ENCODE assay signal across 1 fruit fly cellular context in the genomic region with DNA sequence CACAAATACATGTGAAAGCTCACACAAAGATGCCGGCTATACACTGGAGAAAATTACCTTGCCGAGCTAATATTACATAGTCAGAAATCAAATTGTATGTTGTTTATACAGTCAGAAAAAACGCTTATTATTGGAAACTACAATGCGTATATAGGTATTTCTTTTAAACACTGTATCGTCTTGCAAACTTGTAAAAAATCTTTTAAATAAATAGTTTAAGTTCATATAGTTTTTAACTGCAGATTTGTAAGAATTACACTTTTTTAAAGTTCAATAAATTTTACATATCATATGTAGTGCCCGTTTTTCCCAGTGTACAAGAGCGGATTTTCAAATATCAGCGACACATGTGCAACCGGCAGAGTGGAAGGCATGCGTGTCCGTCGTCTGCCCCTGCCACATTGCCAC.
A peak's percentile ranks its signal among the peaks of the same experiment; 100 is the strongest.
TF ChIP-seq lines count a peak whose summit lies in the region.

No protein-coding gene starts in this region.

TF ChIP-seq in whole organism, embryonic, 481 proteins besides CTCF, POLR2A, EP300 and RAD21 (continued from another document and continues in another):
- TF ChIP-seq CG33557 (GFP tag; optimal IDR thresholded peaks at IDR 0.05; lab: Kevin White, UChicago) (peak; percentile 5), CG17829 (tag; optimal IDR thresholded peaks at IDR 0.05; lab: Kevin White, UChicago) (peak; percentile 84), CG7556 (GFP tag; optimal IDR thresholded peaks at IDR 0.05; lab: Kevin White, UChicago) (peak; percentile 87), Dbx (GFP tag; IDR thresholded peaks at IDR 0.05; lab: Robert Waterston, UW) (peak; percentile 73), dmrt11E (tag; optimal IDR thresholded peaks at IDR 0.05; lab: Kevin White, UChicago) (peak; percentile 75), CG10267 (tag; optimal IDR thresholded peaks at IDR 0.05; lab: Kevin White, UChicago) (peak; percentile 72), NK7.1 (GFP tag; optimal IDR thresholded peaks at IDR 0.05; lab: Kevin White, UChicago) (peak; percentile 62), hkb (optimal IDR thresholded peaks at IDR 0.05; lab: Kevin White, UChicago) (no peak), hkb (GFP tag; IDR thresholded peaks at IDR 0.05; lab: Robert Waterston, UW) (peak; percentile 90), sens-2 (GFP tag; IDR thresholded peaks at IDR 0.05; lab: Robert Waterston, UW) (0 out of 2 replicates have a peak, but pooled peaks have one; percentile 39), Ravus (GFP tag; IDR thresholded peaks at IDR 0.05; lab: Robert Waterston, UW) (peak; percentile 48), CG10321 (GFP tag; IDR thresholded peaks at IDR 0.05; lab: Robert Waterston, UW) (no peak), ssp (GFP tag; IDR thresholded peaks at IDR 0.05; lab: Robert Waterston, UW) (peak; percentile 42; the same call in 1 of the 2 replicates), sob (GFP tag; IDR thresholded peaks at IDR 0.05; lab: Robert Waterston, UW) (peak; percentile 68), CG15073 (GFP tag; optimal IDR thresholded peaks at IDR 0.05; lab: Kevin White, UChicago) (no peak), dpn (GFP tag; optimal IDR thresholded peaks at IDR 0.05; lab: Kevin White, UChicago) (peak; percentile 81 to 83), CG9932 (GFP tag; IDR thresholded peaks at IDR 0.05; lab: Robert Waterston, UW) (peak; percentile 58; the same call in 1 of the 2 replicates), CG16813 (GFP tag; IDR thresholded peaks at IDR 0.05; lab: Robert Waterston, UW; ENCODE audit: partially characterized antibody) (no peak), mld (GFP tag; IDR thresholded peaks at IDR 0.05; lab: Robert Waterston, UW; ENCODE audit: partially characterized antibody) (no peak), exex (tag; optimal IDR thresholded peaks at IDR 0.05; lab: Kevin White, UChicago) (no peak), CG7928 (GFP tag; optimal IDR thresholded peaks at IDR 0.05; lab: Kevin White, UChicago) (peak; percentile 8), knrl (GFP tag; IDR thresholded peaks at IDR 0.05; lab: Robert Waterston, UW; ENCODE audit: partially characterized antibody) (no peak), CG14860 (GFP tag; IDR thresholded peaks at IDR 0.05; lab: Robert Waterston, UW; ENCODE audit: partially characterized antibody) (no peak), Lim3 (GFP tag; IDR thresholded peaks at IDR 0.05; lab: Robert Waterston, UW) (no peak), lola (GFP tag; optimal IDR thresholded peaks at IDR 0.05; lab: Kevin White, UChicago) (peak in 1 of 3 experiments; percentile 79), CG10543 (GFP tag; optimal IDR thresholded peaks at IDR 0.05; lab: Kevin White, UChicago) (no peak), scrt (GFP tag; optimal IDR thresholded peaks at IDR 0.05; lab: Kevin White, UChicago) (peak; percentile 53), Xrp1 (GFP tag; IDR thresholded peaks at IDR 0.05; lab: Robert Waterston, UW) (peak; percentile 83), CG2120 (GFP tag; optimal IDR thresholded peaks at IDR 0.05; lab: Kevin White, UChicago) (peak; percentile 74), CG11723 (GFP tag; optimal IDR thresholded peaks at IDR 0.05; lab: Kevin White, UChicago) (peak; percentile 58), HmgD (GFP tag; optimal IDR thresholded peaks at IDR 0.05; lab: Kevin White, UChicago) (no peak), row (GFP tag; IDR thresholded peaks at IDR 0.05; lab: Robert Waterston, UW) (peak; percentile 72), GATAe (GFP tag; conservative IDR thresholded peaks at IDR 0.05; lab: Robert Waterston, UW) (no peak), Stat92E (GFP tag; optimal IDR thresholded peaks at IDR 0.05; lab: Kevin White, UChicago) (peak in 1 of 3 experiments; percentile 5), CG2116 (GFP tag; optimal IDR thresholded peaks at IDR 0.05; lab: Kevin White, UChicago) (peak; percentile 46), CG32532 (GFP tag; IDR thresholded peaks at IDR 0.05; lab: Robert Waterston, UW) (peak; percentile 66; the same call in 1 of the 2 replicates), CG12769 (tag; optimal IDR thresholded peaks at IDR 0.05; lab: Kevin White, UChicago) (peak; percentile 63), Nf-YB (GFP tag; optimal IDR thresholded peaks at IDR 0.05; lab: Kevin White, UChicago) (peak; percentile 64), YL-1 (GFP tag; optimal IDR thresholded peaks at IDR 0.05; lab: Kevin White, UChicago) (peak; percentile 41), CG33213 (GFP tag; optimal IDR thresholded peaks at IDR 0.05; lab: Kevin White, UChicago) (peak; percentile 67), zfh1 (GFP tag; IDR thresholded peaks at IDR 0.05; lab: Robert Waterston, UW) (0 out of 3 replicates have a peak, but pooled peaks have one; percentile 37), Jarid2 (GFP tag; optimal IDR thresholded peaks at IDR 0.05; lab: Kevin White, UChicago) (peak; percentile 1), CG2129 (GFP tag; IDR thresholded peaks at IDR 0.05; lab: Robert Waterston, UW; ENCODE audit: partially characterized antibody) (no peak), CG16815 (GFP tag; optimal IDR thresholded peaks at IDR 0.05; lab: Kevin White, UChicago) (peak; percentile 63), trem (tag; optimal IDR thresholded peaks at IDR 0.05; lab: Kevin White, UChicago) (peak; percentile 69), CG8281 (tag; optimal IDR thresholded peaks at IDR 0.05; lab: Kevin White, UChicago) (peak; percentile 25), CG4360 (GFP tag; IDR thresholded peaks at IDR 0.05; lab: Robert Waterston, UW) (no peak), Fer2 (tag; optimal IDR thresholded peaks at IDR 0.05; lab: Kevin White, UChicago) (peak; percentile 15), HLHmδ (GFP tag; optimal IDR thresholded peaks at IDR 0.05; lab: Kevin White, UChicago) (no peak), cad (GFP tag; optimal IDR thresholded peaks at IDR 0.05; lab: Kevin White, UChicago) (no peak), jigr1 (GFP tag; IDR thresholded peaks at IDR 0.05; lab: Robert Waterston, UW) (peak; percentile 83; the same call in 2 of the 3 replicates), aop (GFP tag; IDR thresholded peaks at IDR 0.05; lab: Robert Waterston, UW) (no peak), CG3281 (GFP tag; optimal IDR thresholded peaks at IDR 0.05; lab: Kevin White, UChicago) (peak; percentile 79), CG3995 (GFP tag; optimal IDR thresholded peaks at IDR 0.05; lab: Kevin White, UChicago) (peak; percentile 17), Hand (GFP tag; optimal IDR thresholded peaks at IDR 0.05; lab: Kevin White, UChicago) (peak; percentile 45), klu (GFP tag; IDR thresholded peaks at IDR 0.05; lab: Robert Waterston, UW) (peak; percentile 74), D19A (tag; optimal IDR thresholded peaks at IDR 0.05; lab: Kevin White, UChicago) (peak; percentile 85), CG30403 (GFP tag; optimal IDR thresholded peaks at IDR 0.05; lab: Kevin White, UChicago) (peak; percentile 92), CG6654 (GFP tag; optimal IDR thresholded peaks at IDR 0.05; lab: Kevin White, UChicago) (peak; percentile 70), inv (GFP tag; IDR thresholded peaks at IDR 0.05; lab: Robert Waterston, UW; ENCODE audit: partially characterized antibody) (no peak), NFAT (GFP tag; IDR thresholded peaks at IDR 0.05; lab: Robert Waterston, UW) (0 out of 2 replicates have a peak, but pooled peaks have one; percentile 3), CG12071 (GFP tag; optimal IDR thresholded peaks at IDR 0.05; lab: Kevin White, UChicago) (peak; percentile 44), shn (GFP tag; optimal IDR thresholded peaks at IDR 0.05; lab: Kevin White, UChicago) (peak; percentile 52), CG31365 (tag; optimal IDR thresholded peaks at IDR 0.05; lab: Kevin White, UChicago) (no peak), Sry-β (GFP tag; optimal IDR thresholded peaks at IDR 0.05; lab: Kevin White, UChicago) (no peak), wek (GFP tag; optimal IDR thresholded peaks at IDR 0.05; lab: Kevin White, UChicago) (peak; percentile 32), jumu (GFP tag; optimal IDR thresholded peaks at IDR 0.05; lab: Kevin White, UChicago) (peak; percentile 66), amos (GFP tag; IDR thresholded peaks at IDR 0.05; lab: Robert Waterston, UW; ENCODE audit: partially characterized antibody) (no peak), bowl (GFP tag; IDR thresholded peaks at IDR 0.05; lab: Robert Waterston, UW) (no peak), CG4328 (GFP tag; optimal IDR thresholded peaks at IDR 0.05; lab: Kevin White, UChicago) (peak; percentile 43), CG18262 (tag; optimal IDR thresholded peaks at IDR 0.05; lab: Kevin White, UChicago) (peak; percentile 86), Sry-δ (GFP tag; optimal IDR thresholded peaks at IDR 0.05; lab: Kevin White, UChicago) (peak; percentile 47), CG9215 (GFP tag; IDR thresholded peaks at IDR 0.05; lab: Robert Waterston, UW) (no peak; the same call in 1 of the 2 replicates), C15 (GFP tag; IDR thresholded peaks at IDR 0.05; lab: Robert Waterston, UW) (no peak), kah (GFP tag; optimal IDR thresholded peaks at IDR 0.05; lab: Kevin White, UChicago) (peak; percentile 22), Aef1 (GFP tag; IDR thresholded peaks at IDR 0.05; lab: Robert Waterston, UW) (peak; percentile 74), CG5953 (GFP tag; IDR thresholded peaks at IDR 0.05; lab: Robert Waterston, UW) (peak; percentile 61), zfh2 (GFP tag; optimal IDR thresholded peaks at IDR 0.05; lab: Kevin White, UChicago) (peak; percentile 52), Opbp (GFP tag; IDR thresholded peaks at IDR 0.05; lab: Robert Waterston, UW; ENCODE audit: partially characterized antibody) (no peak), lilli (GFP tag; optimal IDR thresholded peaks at IDR 0.05; lab: Kevin White, UChicago) (peak; percentile 78), CG3163 (GFP tag; optimal IDR thresholded peaks at IDR 0.05; lab: Kevin White, UChicago) (peak; percentile 37), Myb (GFP tag; optimal IDR thresholded peaks at IDR 0.05; lab: Kevin White, UChicago) (peak; percentile 39), Mes4 (GFP tag; optimal IDR thresholded peaks at IDR 0.05; lab: Kevin White, UChicago) (peak; percentile 70), CG3065 (GFP tag; optimal IDR thresholded peaks at IDR 0.05; lab: Kevin White, UChicago) (peak; percentile 50), Ets97D (GFP tag; optimal IDR thresholded peaks at IDR 0.05; lab: Kevin White, UChicago) (peak; percentile 57), Nf-YC (tag; optimal IDR thresholded peaks at IDR 0.05; lab: Kevin White, UChicago) (peak; percentile 18), HHEX (GFP tag; optimal IDR thresholded peaks at IDR 0.05; lab: Kevin White, UChicago) (peak; percentile 61), CG12155 (GFP tag; optimal IDR thresholded peaks at IDR 0.05; lab: Kevin White, UChicago) (peak; percentile 84), CG13894 (tag; optimal IDR thresholded peaks at IDR 0.05; lab: Kevin White, UChicago) (no peak), CG10209 (GFP tag; optimal IDR thresholded peaks at IDR 0.05; lab: Kevin White, UChicago) (peak; percentile 80), CG15601 (tag; optimal IDR thresholded peaks at IDR 0.05; lab: Kevin White, UChicago) (peak; percentile 89), so (GFP tag; IDR thresholded peaks at IDR 0.05; lab: Robert Waterston, UW) (peak; percentile 90), sisA (GFP tag; IDR thresholded peaks at IDR 0.05; lab: Robert Waterston, UW) (peak; percentile 80), CG17328 (GFP tag; IDR thresholded peaks at IDR 0.05; lab: Robert Waterston, UW) (peak; percentile 79), CG12942 (GFP tag; optimal IDR thresholded peaks at IDR 0.05; lab: Kevin White, UChicago) (peak; percentile 65), Camta (GFP tag; optimal IDR thresholded peaks at IDR 0.05; lab: Kevin White, UChicago) (peak; percentile 91), vvl (GFP tag; IDR thresholded peaks at IDR 0.05; lab: Robert Waterston, UW) (peak; percentile 71), ara (GFP tag; IDR thresholded peaks at IDR 0.05; lab: Robert Waterston, UW) (no peak; the same call in 1 of the 2 replicates), CG1792 (GFP tag; optimal IDR thresholded peaks at IDR 0.05; lab: Kevin White, UChicago) (peak; percentile 73), E2f2 (GFP tag; IDR thresholded peaks at IDR 0.05; lab: Robert Waterston, UW) (peak; percentile 67), H2.0 (GFP tag; IDR thresholded peaks at IDR 0.05; lab: Robert Waterston, UW) (peak; percentile 74), CG6272 (GFP tag; IDR thresholded peaks at IDR 0.05; lab: Robert Waterston, UW) (peak; percentile 8; the same call in 1 of the 2 replicates), Gsc (GFP tag; IDR thresholded peaks at IDR 0.05; lab: Robert Waterston, UW) (no peak), tup (GFP tag; optimal IDR thresholded peaks at IDR 0.05; lab: Kevin White, UChicago) (peak; percentile 36), maf-S (GFP tag; optimal IDR thresholded peaks at IDR 0.05; lab: Kevin White, UChicago) (peak; percentile 52), Hsf (GFP tag; optimal IDR thresholded peaks at IDR 0.05; lab: Kevin White, UChicago) (peak; percentile 92), BtbVII (GFP tag; optimal IDR thresholded peaks at IDR 0.05; lab: Kevin White, UChicago) (peak; percentile 63), Deaf1 (tag; optimal IDR thresholded peaks at IDR 0.05; lab: Kevin White, UChicago) (peak; percentile 70), sug (tag; optimal IDR thresholded peaks at IDR 0.05; lab: Kevin White, UChicago) (peak; percentile 40), CG32767 (GFP tag; IDR thresholded peaks at IDR 0.05; lab: Robert Waterston, UW) (peak; percentile 80), tgo (GFP tag; IDR thresholded peaks at IDR 0.05; lab: Robert Waterston, UW) (peak; percentile 80), fd96Cb (tag; optimal IDR thresholded peaks at IDR 0.05; lab: Kevin White, UChicago) (peak; percentile 83), pan (optimal IDR thresholded peaks at IDR 0.05; lab: Kevin White, UChicago) (no peak), pan (GFP tag; optimal IDR thresholded peaks at IDR 0.05 in 1 of 2, IDR thresholded peaks at IDR 0.05 in 1 of 2) (peak in 1 of 2 experiments; percentile 77), CG11085 (GFP tag; IDR thresholded peaks at IDR 0.05; lab: Robert Waterston, UW) (peak; percentile 48; the same call in 1 of the 2 replicates), ash1 (GFP tag; optimal IDR thresholded peaks at IDR 0.05; lab: Kevin White, UChicago) (no peak), esg (GFP tag; conservative IDR thresholded peaks at IDR 0.05; lab: Robert Waterston, UW) (peak; percentile 86), pros (GFP tag; optimal IDR thresholded peaks at IDR 0.05; lab: Kevin White, UChicago) (no peak), CG17186 (GFP tag; optimal IDR thresholded peaks at IDR 0.05; lab: Kevin White, UChicago) (no peak), CG8089 (GFP tag; optimal IDR thresholded peaks at IDR 0.05; lab: Kevin White, UChicago) (peak; percentile 31), stc (GFP tag; IDR thresholded peaks at IDR 0.05; lab: Robert Waterston, UW) (peak; percentile 59), CG5245 (GFP tag; optimal IDR thresholded peaks at IDR 0.05; lab: Kevin White, UChicago) (peak; percentile 85), eve (GFP tag; optimal IDR thresholded peaks at IDR 0.05; lab: Kevin White, UChicago) (peak in 1 of 2 experiments; percentile 93), oc (tag; optimal IDR thresholded peaks at IDR 0.05; lab: Kevin White, UChicago) (peak; percentile 87), Meics (GFP tag; optimal IDR thresholded peaks at IDR 0.05; lab: Kevin White, UChicago) (peak; percentile 79)
